Worm (Caenorhabditis elegans) whole organism, young adult: ENCODE results near the gene K06A9.3.
"Not testable (repeated sequence)": the region's sequence is repeated elsewhere in the genome, so short reads cannot be mapped to it uniquely, and the experiment has no call there.

ENCODE experiments used
- B0336.3 ChIP-seq: fragments of 200-800 bp; sonication (Bioruptor generic); IDR thresholded peaks from 2 replicates; pipeline ENCODE4 v1.3.6; 2022; ENCODE audit warnings: missing genetic modification characterization, missing compliant biosample characterization
- F52B5.7 ChIP-seq: sonication (generic microtip); optimal IDR thresholded peaks from 2 replicates; lab custom pipeline; 2016; ENCODE audit warnings: mild to moderate bottlenecking, missing genetic modification characterization, missing compliant biosample characterization
- K12H6.12 ChIP-seq: fragments of 200-800 bp; sonication (Bioruptor generic); optimal IDR thresholded peaks from 2 replicates; lab custom pipeline; 2018; ENCODE audit warnings: mild to moderate bottlenecking, missing genetic modification characterization, missing compliant biosample characterization
- T07F8.4 ChIP-seq: sonication (generic microtip); optimal IDR thresholded peaks from 2 replicates; lab custom pipeline; 2016; ENCODE audit warnings: mild to moderate bottlenecking, missing genetic modification characterization, moderate library complexity, missing compliant biosample characterization
- T26A5.8 ChIP-seq: sonication (generic microtip); optimal IDR thresholded peaks from 2 replicates; lab custom pipeline; 2016; ENCODE audit warnings: missing genetic modification characterization, missing compliant biosample characterization
- Y53G8AR.9 ChIP-seq: fragments of 200-800 bp; sonication (Bioruptor generic); conservative IDR thresholded peaks from 2 replicates; pipeline ENCODE4 v1.3.6; 2022; ENCODE audit warnings: missing genetic modification reagents, missing genetic modification characterization, missing compliant biosample characterization
- ZK185.1 ChIP-seq: sonication (generic microtip); optimal IDR thresholded peaks from 2 replicates; lab custom pipeline; 2016; ENCODE audit warnings: mild to moderate bottlenecking, missing genetic modification characterization, missing compliant biosample characterization; ENCODE audit not compliant: poor library complexity, severe bottlenecking
- cebp-1 ChIP-seq, 2 experiments: fragments of 200-800 bp in 1 of 2; sonication (Bioruptor generic) in 1 of 2; sonication (generic microtip) in 1 of 2; IDR thresholded peaks in 1 of 2; optimal IDR thresholded peaks in 1 of 2; 2 replicates each; pipeline versions ENCODE4 v1.3.6 to Lab custom; 2017 to 2022; ENCODE audit warnings: missing compliant biosample characterization in 2 of 2, missing genetic modification characterization in 2 of 2, mild to moderate bottlenecking in 1 of 2, missing genetic modification reagents in 1 of 2, moderate library complexity in 1 of 2
- ceh-27 ChIP-seq: fragments of 200-800 bp; sonication (Bioruptor generic); optimal IDR thresholded peaks from 2 replicates; lab custom pipeline; 2018; ENCODE audit warnings: mild to moderate bottlenecking, missing genetic modification characterization, moderate library complexity, missing compliant biosample characterization
- ceh-40 ChIP-seq: fragments of 200-800 bp; sonication (Bioruptor generic); IDR thresholded peaks from 2 replicates; pipeline ENCODE4 v1.3.6; 2022; ENCODE audit warnings: missing genetic modification characterization, missing compliant biosample characterization
- ceh-58 ChIP-seq: fragments of 200-800 bp; sonication (Bioruptor generic); IDR thresholded peaks from 2 replicates; pipeline ENCODE4 v1.3.6; 2022; ENCODE audit warnings: missing genetic modification characterization, missing compliant biosample characterization
- chd-7 ChIP-seq: sonication (generic microtip); optimal IDR thresholded peaks from 2 replicates; lab custom pipeline; 2016; ENCODE audit warnings: mild to moderate bottlenecking, missing genetic modification characterization, moderate library complexity, missing compliant biosample characterization
- dox-1 ChIP-seq: fragments of 200-800 bp; sonication (Bioruptor generic); IDR thresholded peaks from 2 replicates; pipeline ENCODE4 v1.3.6; 2022; ENCODE audit warnings: missing genetic modification reagents, missing genetic modification characterization, missing compliant biosample characterization
- egrh-3 ChIP-seq: fragments of 200-800 bp; sonication (Bioruptor generic); IDR thresholded peaks from 2 replicates; pipeline ENCODE4 v1.3.6; 2022; ENCODE audit warnings: missing genetic modification reagents, missing genetic modification characterization, missing compliant biosample characterization
- ekl-4 ChIP-seq: fragments of 200-800 bp; sonication (Bioruptor generic); IDR thresholded peaks from 2 replicates; pipeline ENCODE4 v1.3.6; 2022; ENCODE audit warnings: missing genetic modification reagents, missing genetic modification characterization, missing compliant biosample characterization
- fkh-3 ChIP-seq: sonication (generic microtip); optimal IDR thresholded peaks from 2 replicates; lab custom pipeline; 2016; ENCODE audit warnings: mild to moderate bottlenecking, missing genetic modification characterization, missing compliant biosample characterization
- hmg-1.2 ChIP-seq: fragments of 200-800 bp; sonication (Bioruptor generic); IDR thresholded peaks from 2 replicates; pipeline ENCODE4 v1.3.6; 2022; ENCODE audit warnings: missing genetic modification reagents, missing genetic modification characterization, missing compliant biosample characterization
- lin-26 ChIP-seq: fragments of 200-800 bp; sonication (Bioruptor generic); IDR thresholded peaks from 2 replicates; pipeline ENCODE4 v1.3.6; 2022; ENCODE audit warnings: missing genetic modification reagents, missing genetic modification characterization, missing compliant biosample characterization
- lin-40 ChIP-seq: sonication (generic microtip); optimal IDR thresholded peaks from 2 replicates; lab custom pipeline; 2016; ENCODE audit warnings: missing genetic modification characterization, mild to moderate bottlenecking, missing compliant biosample characterization, missing genotype, missing genetic modification reagents
- madf-3 ChIP-seq: fragments of 200-800 bp; sonication (Bioruptor generic); IDR thresholded peaks from 2 replicates; pipeline ENCODE4 v1.3.6; 2022; ENCODE audit warnings: missing genetic modification reagents, missing genetic modification characterization, missing compliant biosample characterization
- madf-6 ChIP-seq: fragments of 200-800 bp; sonication (Bioruptor generic); IDR thresholded peaks from 2 replicates; pipeline ENCODE4 v1.3.6; 2022; ENCODE audit warnings: missing genetic modification reagents, missing genetic modification characterization, missing compliant biosample characterization
- madf-8 ChIP-seq: fragments of 200-800 bp; sonication (Bioruptor generic); conservative IDR thresholded peaks from 2 replicates; pipeline ENCODE4 v1.3.6; 2022; ENCODE audit warnings: missing genetic modification reagents, missing genetic modification characterization, missing compliant biosample characterization
- nfya-2 ChIP-seq: fragments of 200-800 bp; sonication (Bioruptor generic); IDR thresholded peaks from 2 replicates; pipeline ENCODE4 v1.3.6; 2022; ENCODE audit warnings: missing genetic modification reagents, missing genetic modification characterization, missing compliant biosample characterization
- pbrm-1 ChIP-seq: fragments of 200-800 bp; sonication (Bioruptor generic); IDR thresholded peaks from 2 replicates; pipeline ENCODE4 v1.3.6; 2022; ENCODE audit warnings: missing genetic modification reagents, missing genetic modification characterization, missing compliant biosample characterization
- rec-8 ChIP-seq, 2 experiments: sonication (generic microtip); optimal IDR thresholded peaks; 2 replicates each; lab custom pipeline; 2016; ENCODE audit warnings: mild to moderate bottlenecking in 2 of 2, missing genetic modification characterization in 2 of 2, missing genetic modification reagents in 2 of 2, missing genotype in 2 of 2, missing biosample characterization in 1 of 2, missing compliant biosample characterization in 1 of 2, moderate library complexity in 1 of 2
- rpc-1 ChIP-seq, 2 experiments: fragments of 150-350 bp in 1 of 2; sonication (generic microtip) in 1 of 2; optimal IDR thresholded peaks; 2 replicates each; lab custom pipeline; 2014 to 2018; ENCODE audit warnings: missing biosample characterization in 1 of 2, missing genetic modification characterization in 1 of 2, missing genetic modification reagents in 1 of 2, missing genotype in 1 of 2
- sdz-38 ChIP-seq: sonication (generic microtip); optimal IDR thresholded peaks from 2 replicates; lab custom pipeline; 2016; ENCODE audit warnings: missing genotype, missing genetic modification characterization, missing compliant biosample characterization
- sea-2 ChIP-seq: fragments of 200-800 bp; sonication (Bioruptor generic); IDR thresholded peaks from 2 replicates; pipeline ENCODE4 v1.3.6; 2022; ENCODE audit warnings: missing genetic modification characterization, missing compliant biosample characterization
- snpc-3.4 ChIP-seq: sonication (generic microtip); optimal IDR thresholded peaks from 2 replicates; lab custom pipeline; 2017; ENCODE audit warnings: missing genetic modification characterization, mild to moderate bottlenecking, missing compliant biosample characterization, antibody characterized with exemption, moderate library complexity, missing genotype, missing genetic modification reagents
- snpc-4 ChIP-seq, 5 experiments: fragments of 150-350 bp in 1 of 5; sonication (generic microtip) in 4 of 5; optimal IDR thresholded peaks; 2 replicates each; lab custom pipeline; 2014 to 2018; ENCODE audit warnings: missing genetic modification characterization in 5 of 5, missing biosample characterization in 3 of 5, antibody characterized with exemption in 2 of 5, mild to moderate bottlenecking in 2 of 5, missing compliant biosample characterization in 2 of 5, missing genotype in 2 of 5, moderate library complexity in 2 of 5, missing genetic modification reagents in 1 of 5
- zfh-2 ChIP-seq: fragments of 200-800 bp; sonication (Bioruptor generic); conservative IDR thresholded peaks from 2 replicates; pipeline ENCODE4 v1.3.6; 2022; ENCODE audit warnings: missing genetic modification reagents, missing genetic modification characterization, missing compliant biosample characterization
- ztf-26 ChIP-seq: sonication (generic microtip); optimal IDR thresholded peaks from 2 replicates; lab custom pipeline; 2017; ENCODE audit warnings: missing genetic modification characterization, missing compliant biosample characterization

Gene K06A9.3

DNA sequence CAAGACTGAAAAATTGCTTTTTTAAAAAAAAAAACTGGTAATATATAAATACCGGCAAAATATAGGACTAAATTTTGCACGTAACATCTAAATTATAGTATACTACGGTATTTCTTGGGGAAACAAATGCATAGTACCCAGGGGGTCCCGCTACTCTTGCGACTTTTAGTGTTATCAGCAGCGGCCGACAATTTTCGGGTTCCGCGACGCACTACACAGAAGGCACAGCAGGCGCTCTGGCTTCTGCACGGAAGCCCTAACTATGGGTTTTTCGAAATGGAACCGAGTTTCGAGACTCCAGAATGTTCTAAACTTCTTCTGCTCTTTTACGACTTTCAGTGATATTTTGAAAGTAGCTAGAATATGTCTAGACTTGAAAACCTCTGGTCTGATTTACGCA, 18.6 kb downstream of the K06A9.3 start:
- peak; percentile 22; the same call in 1 of the 2 replicates for TF ChIP-seq hmg-1.2 (GFP tag; lab: Robert Waterston, UW)
- TF ChIP-seq snpc-4 (GFP tag; optimal IDR thresholded peaks at IDR 0.05; lab: Kevin White, UChicago), result no peak
- TF ChIP-seq snpc-4 (tag; optimal IDR thresholded peaks at IDR 0.05; lab: Kevin White, UChicago), result peak in 3 of 4 experiments; percentile 16 to 83 (median 73)
- no peak for TF ChIP-seq ZK185.1
- no peak for TF ChIP-seq T26A5.8 (tag; lab: Kevin White, UChicago)

DNA sequence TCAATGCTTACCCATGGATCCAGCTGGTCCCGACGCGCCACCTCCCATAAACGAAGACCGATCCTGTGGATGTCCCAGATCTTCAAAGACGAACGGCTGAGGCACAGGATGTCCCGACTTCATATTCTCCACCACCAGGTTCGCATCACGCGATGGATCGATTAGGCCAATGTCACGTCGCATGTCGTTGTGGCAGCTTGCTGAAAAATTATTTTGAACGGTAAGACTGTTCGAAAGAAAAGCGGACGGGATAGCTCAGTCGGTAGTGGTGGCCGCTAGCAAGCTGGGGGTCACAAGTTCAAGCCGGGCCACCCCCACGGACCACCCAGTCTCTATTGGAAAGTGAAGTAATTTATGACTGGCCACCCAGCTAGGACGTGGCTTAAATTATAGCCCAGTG, 22.0 kb downstream of the K06A9.3 start:
- TF ChIP-seq rpc-1 (optimal IDR thresholded peaks at IDR 0.05; lab: Kevin White, UChicago) (no peak), rpc-1 (tag; optimal IDR thresholded peaks at IDR 0.05; lab: Kevin White, UChicago) (peak; percentile 14), pbrm-1 (GFP tag; lab: Robert Waterston, UW) (no peak), chd-7 (tag; lab: Kevin White, UChicago) (no peak), ceh-40 (GFP tag; lab: Robert Waterston, UW) (no peak), lin-26 (0 out of 2 replicates have a peak, but pooled peaks have one; percentile 44), madf-3 (GFP tag; lab: Robert Waterston, UW) (0 out of 2 replicates have a peak, but pooled peaks have one; percentile 21)

DNA sequence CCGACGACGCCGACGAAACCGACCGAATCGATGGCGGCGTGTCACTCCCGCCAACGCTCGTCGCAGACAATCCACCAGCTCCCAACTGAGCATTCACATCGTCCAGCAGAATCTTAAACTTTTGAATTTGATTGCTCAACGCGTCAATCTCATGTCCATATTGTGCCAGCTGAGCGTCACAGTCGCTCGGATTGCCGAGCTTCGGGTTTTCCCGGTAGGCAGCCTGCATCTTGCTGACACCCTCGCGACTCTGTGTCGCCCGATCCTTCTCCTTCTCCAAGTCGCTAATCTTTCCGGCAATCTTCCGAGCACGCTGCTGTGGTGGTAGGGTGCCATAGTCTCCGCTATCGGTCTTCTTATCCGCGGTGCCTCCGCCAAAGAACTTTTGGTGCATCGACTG, 22.9 kb downstream of the K06A9.3 start:
- TF ChIP-seq sdz-38 (tag; lab: Kevin White, UChicago), result no peak
- 0 out of 2 replicates have a peak, but pooled peaks have one; percentile 25 for TF ChIP-seq Y53G8AR.9 (GFP tag; lab: Robert Waterston, UW)
- TF ChIP-seq ceh-27, result no peak
- TF ChIP-seq B0336.3 (GFP tag; lab: Robert Waterston, UW), result no peak
- peak; percentile 88 for TF ChIP-seq zfh-2
- no peak for TF ChIP-seq lin-40 (tag; lab: Kevin White, UChicago)
- TF ChIP-seq cebp-1 (GFP tag; IDR thresholded peaks at IDR 0.05; lab: Robert Waterston, UW), result no peak
- no peak for TF ChIP-seq cebp-1 (tag; optimal IDR thresholded peaks at IDR 0.05; lab: Kevin White, UChicago)
- TF ChIP-seq egrh-3 (GFP tag; lab: Robert Waterston, UW), result peak; percentile 49; the same call in 1 of the 2 replicates
- no peak for TF ChIP-seq K12H6.12 (tag; lab: Kevin White, UChicago)
- no peak for TF ChIP-seq ceh-58 (GFP tag; lab: Robert Waterston, UW)
- no peak for TF ChIP-seq snpc-3.4 (tag; lab: Kevin White, UChicago)
- no peak for TF ChIP-seq nfya-2 (GFP tag; lab: Robert Waterston, UW)
- TF ChIP-seq fkh-3, result no peak
- TF ChIP-seq T07F8.4, result no peak
- no peak for TF ChIP-seq ztf-26
- TF ChIP-seq F52B5.7 (tag; lab: Kevin White, UChicago), result no peak
- no peak for TF ChIP-seq rec-8 (tag; optimal IDR thresholded peaks at IDR 0.05; lab: Kevin White, UChicago)
- TF ChIP-seq sea-2 (GFP tag; lab: Robert Waterston, UW), result no peak
- TF ChIP-seq ekl-4 (GFP tag; lab: Robert Waterston, UW), result no peak
- TF ChIP-seq madf-8 (GFP tag; lab: Robert Waterston, UW), result no peak
- TF ChIP-seq, all 124 proteins: peak for 3

DNA sequence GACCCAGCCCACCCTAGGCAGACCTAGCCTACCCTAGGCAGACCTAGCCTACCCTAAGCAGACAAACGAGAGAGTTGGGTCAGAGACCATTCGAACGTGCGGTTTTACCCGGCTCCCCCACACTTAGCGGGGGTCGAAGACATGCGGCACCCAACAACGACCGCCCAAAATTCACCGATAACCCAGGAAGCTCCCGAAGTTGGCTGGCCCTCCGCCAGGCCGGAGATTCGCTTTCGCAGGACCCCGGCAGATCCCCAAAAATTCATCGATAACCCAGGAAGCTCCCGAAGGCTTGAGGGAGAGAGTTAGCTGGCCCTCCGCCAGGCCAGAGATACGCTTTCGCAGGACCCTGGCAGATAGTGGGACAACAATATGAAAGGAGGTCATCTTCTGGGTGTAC, 26.3 kb downstream of the K06A9.3 start:
- not testable (repeated sequence) for TF ChIP-seq snpc-4 (GFP tag; optimal IDR thresholded peaks at IDR 0.05; lab: Kevin White, UChicago)
- TF ChIP-seq snpc-4 (tag; optimal IDR thresholded peaks at IDR 0.05; lab: Kevin White, UChicago) (peak in 1 of 4 experiments; percentile 60), dox-1 (GFP tag; lab: Robert Waterston, UW) (0 out of 2 replicates have a peak, but pooled peaks have one; percentile 13), zfh-2 (peak; percentile 76), egrh-3 (GFP tag; lab: Robert Waterston, UW) (peak; percentile 63; the same call in 1 of the 2 replicates), madf-6 (GFP tag; lab: Robert Waterston, UW) (0 out of 2 replicates have a peak, but pooled peaks have one; percentile 6)
- TF ChIP-seq, all 124 proteins: peak for 5; not testable (repeated sequence) for 119
